Fruit fly (Drosophila melanogaster): Measurements from ENCODE around the gene CG13996.

Gene CG13996

dm6 chr2L:6070656-6071231, 50.1 kb downstream of the CG13996 start, which contains the start of the genes CG9154 and Kr-h2:
Gene CG9154, minus strand, starts transcription at chr2L:6070686.
Gene Kr-h2, plus strand, starts transcription at chr2L:6070990.
- no peak for TF ChIP-seq CG32264 (GFP tag; optimal IDR thresholded peaks at IDR 0.05)
- no peak for TF ChIP-seq usp (GFP tag; optimal IDR thresholded peaks at IDR 0.05)
- TF ChIP-seq br (GFP tag; optimal IDR thresholded peaks at IDR 0.05) = peak; percentile 37
- no peak for TF ChIP-seq sage (GFP tag; optimal IDR thresholded peaks at IDR 0.05)
- TF ChIP-seq CrebA (GFP tag; optimal IDR thresholded peaks at IDR 0.05; ENCODE audit: borderline replicate concordance) = no peak
- TF ChIP-seq dmrt93B (GFP tag; optimal IDR thresholded peaks at IDR 0.05) = no peak
- TF ChIP-seq pan (optimal IDR thresholded peaks at IDR 0.05) = no peak
- no peak for TF ChIP-seq N (GFP tag; optimal IDR thresholded peaks at IDR 0.05)
- no peak for TF ChIP-seq dl (GFP tag; optimal IDR thresholded peaks at IDR 0.05; ENCODE audit: insufficient read depth in 1 of 2, partially characterized antibody in 2 of 2)
- peak; percentile 49 for TF ChIP-seq Myc (optimal IDR thresholded peaks at IDR 0.05)
- no peak for TF ChIP-seq Abd-B (GFP tag; optimal IDR thresholded peaks at IDR 0.05)
- TF ChIP-seq jim (GFP tag; optimal IDR thresholded peaks at IDR 0.05) = no peak
- no peak for TF ChIP-seq Dfd (GFP tag; optimal IDR thresholded peaks at IDR 0.05)
- no peak for TF ChIP-seq woc (GFP tag; optimal IDR thresholded peaks at IDR 0.05)
- no peak for TF ChIP-seq OdsH (GFP tag; optimal IDR thresholded peaks at IDR 0.05)
- TF ChIP-seq Rel (GFP tag; optimal IDR thresholded peaks at IDR 0.05) = no peak
- peak; percentile 57 for TF ChIP-seq Rel (tag; optimal IDR thresholded peaks at IDR 0.05)
- TF ChIP-seq Dif (GFP tag; optimal IDR thresholded peaks at IDR 0.05; ENCODE audit: partially characterized antibody) = no peak
- peak; percentile 35 for TF ChIP-seq psq (GFP tag; optimal IDR thresholded peaks at IDR 0.05)
- peak; percentile 12 for TF ChIP-seq rgr (GFP tag; optimal IDR thresholded peaks at IDR 0.05)
- TF ChIP-seq brk (GFP tag; optimal IDR thresholded peaks at IDR 0.05) = no peak
- TF ChIP-seq Mio (GFP tag; optimal IDR thresholded peaks at IDR 0.05) = no peak
- peak in 1 of 2 experiments; percentile 36 for TF ChIP-seq foxo (GFP tag; optimal IDR thresholded peaks at IDR 0.05)
- TF ChIP-seq lola (GFP tag; optimal IDR thresholded peaks at IDR 0.05) = no peak
- peak; percentile 59 for TF ChIP-seq Sp1 (GFP tag; optimal IDR thresholded peaks at IDR 0.05)
- no peak for TF ChIP-seq Hr78 (GFP tag; optimal IDR thresholded peaks at IDR 0.05)
- TF ChIP-seq HLH106 (tag; optimal IDR thresholded peaks at IDR 0.05) = peak; percentile 70
- TF ChIP-seq ey (GFP tag; optimal IDR thresholded peaks at IDR 0.05) = no peak
- TF ChIP-seq sv (GFP tag; optimal IDR thresholded peaks at IDR 0.05) = peak; percentile 4
- peak; percentile 5 for TF ChIP-seq Hnf4 (GFP tag; optimal IDR thresholded peaks at IDR 0.05)
- peak; percentile 49 for TF ChIP-seq fru (GFP tag; optimal IDR thresholded peaks at IDR 0.05)
- TF ChIP-seq tai (GFP tag; optimal IDR thresholded peaks at IDR 0.05) = no peak
- TF ChIP-seq CG9705 (GFP tag; optimal IDR thresholded peaks at IDR 0.05) = peak; percentile 24
- TF ChIP-seq GATAd (GFP tag; optimal IDR thresholded peaks at IDR 0.05) = no peak
- TF ChIP-seq dsf (GFP tag; optimal IDR thresholded peaks at IDR 0.05; ENCODE audit: borderline replicate concordance) = peak; percentile 22
- TF ChIP-seq Vsx2 (GFP tag; optimal IDR thresholded peaks at IDR 0.05; ENCODE audit: partially characterized antibody) = no peak
- TF ChIP-seq Hr83 (GFP tag; optimal IDR thresholded peaks at IDR 0.05; ENCODE audit: poor library complexity, severe bottlenecking) = no peak
- peak; percentile 28 for TF ChIP-seq h (GFP tag; optimal IDR thresholded peaks at IDR 0.05)
- peak; percentile 11 for TF ChIP-seq Jra (GFP tag; optimal IDR thresholded peaks at IDR 0.05)
